Worm (Caenorhabditis elegans) whole organism, L3 larva: ENCODE measurements around the gene tag-294.
A peak's percentile ranks its signal among the peaks of the same experiment; 100 is the strongest.

Experiments used
- eor-1 ChIP-seq, 2 experiments: fragments of 150-350 bp; optimal IDR thresholded peaks; 2 replicates each; lab custom pipeline; 2014 to 2018; ENCODE audit warnings: missing biosample characterization in 2 of 2, missing genetic modification characterization in 2 of 2
- nfya-1 ChIP-seq: sonication (generic microtip); optimal IDR thresholded peaks from 2 replicates; lab custom pipeline; 2017; ENCODE audit warnings: missing genetic modification characterization, mild to moderate bottlenecking, missing compliant biosample characterization, antibody characterized with exemption, moderate library complexity; ENCODE audit not compliant: insufficient read depth
- nhr-11 ChIP-seq: fragments of 150-350 bp; optimal IDR thresholded peaks from 2 replicates; lab custom pipeline; 2014; ENCODE audit warnings: missing biosample characterization, missing genetic modification characterization
- nhr-23 ChIP-seq: fragments of 150-350 bp; optimal IDR thresholded peaks from 2 replicates; lab custom pipeline; 2014; ENCODE audit warnings: missing biosample characterization, missing genetic modification reagents, missing genetic modification characterization
- nhr-25 ChIP-seq: sonication (generic microtip); optimal IDR thresholded peaks from 2 replicates; lab custom pipeline; 2017; ENCODE audit warnings: missing biosample characterization, missing genetic modification characterization
- nhr-28 ChIP-seq: fragments of 150-350 bp; optimal IDR thresholded peaks from 2 replicates; lab custom pipeline; 2014; ENCODE audit warnings: missing biosample characterization, missing genetic modification characterization
- pha-4 ChIP-seq: fragments of 150-350 bp; optimal IDR thresholded peaks from 2 replicates; lab custom pipeline; 2014; ENCODE audit warnings: missing biosample characterization, missing genetic modification reagents, missing genetic modification characterization
- snpc-4 ChIP-seq: fragments of 150-350 bp; optimal IDR thresholded peaks from 2 replicates; lab custom pipeline; 2014; ENCODE audit warnings: missing biosample characterization, missing genetic modification characterization

DNA sequence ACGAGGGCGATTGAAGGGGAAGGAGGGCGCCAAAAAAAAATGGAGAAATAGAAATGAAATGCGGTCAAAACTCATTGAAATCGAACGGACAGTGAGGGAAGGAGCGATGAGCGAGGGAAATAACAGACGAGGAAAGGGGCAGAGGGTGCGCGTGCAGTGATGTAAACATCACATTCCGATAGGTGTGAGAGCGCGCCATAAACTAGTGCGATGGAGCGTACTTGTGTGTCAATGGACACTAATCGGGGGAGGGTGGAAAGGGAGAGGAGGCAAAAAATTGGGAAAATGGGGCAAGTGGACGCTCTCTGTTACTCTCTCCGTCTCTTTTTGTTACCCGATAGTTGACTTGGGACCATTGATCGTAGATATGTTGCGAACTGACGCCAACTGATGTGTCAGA lies 712 bp upstream of the tag-294 start:
- TF ChIP-seq nhr-23 (peak; percentile 79), snpc-4 (tag; lab: Kevin White, UChicago) (no peak), nfya-1 (tag; lab: Kevin White, UChicago) (peak; percentile 63), pha-4 (tag; lab: Kevin White, UChicago) (peak; percentile 97), nhr-11 (tag; lab: Kevin White, UChicago) (peak; percentile 51), nhr-28 (tag; lab: Kevin White, UChicago) (no peak), eor-1 (tag; optimal IDR thresholded peaks at IDR 0.05; lab: Kevin White, UChicago) (no peak), nhr-25 (tag; lab: Kevin White, UChicago) (peak; percentile 26)
